Fruit fly (Drosophila melanogaster) whole organism, embryonic: ENCODE measurements around the gene Bacc.
A peak's percentile ranks its signal among the peaks of the same experiment; 100 is the strongest.

ENCODE experiments used
- ATbp ChIP-seq: fragments of 200-800 bp; sonication (Bioruptor generic); optimal IDR thresholded peaks from 2 replicates; lab custom pipeline; 2017; ENCODE audit warnings: missing biosample characterization, mild to moderate bottlenecking, missing genetic modification characterization, missing genetic modification reagents
- Abd-B ChIP-seq: fragments of 200-800 bp; sonication (Bioruptor generic); optimal IDR thresholded peaks from 2 replicates; lab custom pipeline; 2018; ENCODE audit warnings: missing biosample characterization, mild to moderate bottlenecking, missing genetic modification characterization, moderate library complexity
- Awh ChIP-seq: fragments of 200-800 bp; sonication (Bioruptor generic); IDR thresholded peaks from 2 replicates; pipeline ENCODE4, ENCODE4 v1.3.6; 2022; ENCODE audit warnings: missing biosample characterization, missing genetic modification characterization
- CG10431 ChIP-seq: fragments of 200-800 bp; sonication (Bioruptor generic); optimal IDR thresholded peaks from 3 replicates; lab custom pipeline; 2018; ENCODE audit warnings: missing biosample characterization, mild to moderate bottlenecking, missing genetic modification characterization
- CG12155 ChIP-seq: fragments of 200-800 bp; sonication (Bioruptor generic); optimal IDR thresholded peaks from 3 replicates; lab custom pipeline; 2016; ENCODE audit warnings: missing biosample characterization, missing genetic modification characterization
- CG13894 ChIP-seq: fragments of 200-800 bp; sonication (Bioruptor generic); optimal IDR thresholded peaks from 3 replicates; lab custom pipeline; 2018; ENCODE audit warnings: missing biosample characterization, mild to moderate bottlenecking, missing genetic modification characterization, moderate library complexity
- CG15514 ChIP-seq: fragments of 200-800 bp; sonication (Bioruptor generic); optimal IDR thresholded peaks from 3 replicates; lab custom pipeline; 2017; ENCODE audit warnings: missing biosample characterization, missing genetic modification characterization, mild to moderate bottlenecking, moderate library complexity, missing genetic modification reagents
- CG2120 ChIP-seq: fragments of 200-800 bp; sonication (Bioruptor generic); optimal IDR thresholded peaks from 3 replicates; lab custom pipeline; 2016; ENCODE audit warnings: missing biosample characterization, missing genetic modification characterization
- CG2129 ChIP-seq: fragments of 200-800 bp; sonication (Bioruptor generic); IDR thresholded peaks from 2 replicates; pipeline ENCODE4 v1.3.6; 2022; ENCODE audit warnings: missing biosample characterization, missing genetic modification characterization; ENCODE audit not compliant: partially characterized antibody
- CG2875 ChIP-seq: fragments of 200-800 bp; sonication (Bioruptor generic); optimal IDR thresholded peaks from 2 replicates; lab custom pipeline; 2017; ENCODE audit warnings: missing biosample characterization, mild to moderate bottlenecking, missing genetic modification characterization, missing genetic modification reagents
- CG31365 ChIP-seq: fragments of 200-800 bp; sonication (Bioruptor generic); optimal IDR thresholded peaks from 2 replicates; lab custom pipeline; 2018; ENCODE audit warnings: missing biosample characterization, mild to moderate bottlenecking, missing genetic modification characterization
- CG4282 ChIP-seq: fragments of 200-800 bp; sonication (Bioruptor generic); optimal IDR thresholded peaks from 2 replicates; lab custom pipeline; 2016; ENCODE audit warnings: missing biosample characterization, missing genetic modification characterization
- CG43689 ChIP-seq: fragments of 200-800 bp; sonication (Bioruptor generic); IDR thresholded peaks from 2 replicates; pipeline ENCODE4 v1.3.6; 2022; ENCODE audit warnings: missing biosample characterization, missing genetic modification characterization
- CG5180 ChIP-seq: fragments of 200-800 bp; sonication (Bioruptor generic); optimal IDR thresholded peaks from 3 replicates; lab custom pipeline; 2017; ENCODE audit warnings: missing biosample characterization, missing genetic modification characterization, mild to moderate bottlenecking, moderate library complexity, missing genetic modification reagents
- CG6813 ChIP-seq: fragments of 200-800 bp; sonication (Bioruptor generic); optimal IDR thresholded peaks from 2 replicates; lab custom pipeline; 2017; ENCODE audit warnings: missing biosample characterization, missing genetic modification characterization, mild to moderate bottlenecking, moderate library complexity, missing genetic modification reagents
- CG7745 ChIP-seq: fragments of 200-800 bp; sonication (Bioruptor generic); optimal IDR thresholded peaks from 2 replicates; lab custom pipeline; 2018; ENCODE audit warnings: missing biosample characterization, mild to moderate bottlenecking, missing genetic modification characterization, moderate library complexity
- CG7786 ChIP-seq: fragments of 200-800 bp; sonication (Bioruptor generic); optimal IDR thresholded peaks from 2 replicates; lab custom pipeline; 2016; ENCODE audit warnings: missing biosample characterization, missing genetic modification characterization
- CG8290 ChIP-seq, 3 experiments: fragments of 200-800 bp; sonication (Bioruptor generic); optimal IDR thresholded peaks; 2 replicates each; lab custom pipeline; 2016 to 2019; ENCODE audit warnings: missing biosample characterization in 3 of 3, missing genetic modification characterization in 3 of 3, mild to moderate bottlenecking in 2 of 3, moderate library complexity in 1 of 3
- CG9437 ChIP-seq: fragments of 200-800 bp; sonication (Bioruptor generic); optimal IDR thresholded peaks from 2 replicates; lab custom pipeline; 2018; ENCODE audit warnings: missing biosample characterization, mild to moderate bottlenecking, missing genetic modification characterization
- CG9797 ChIP-seq: fragments of 200-800 bp; sonication (Bioruptor generic); optimal IDR thresholded peaks from 3 replicates; lab custom pipeline; 2018; ENCODE audit warnings: missing biosample characterization, mild to moderate bottlenecking, missing genetic modification characterization
- CHES-1-like ChIP-seq: fragments of 200-800 bp; sonication (Bioruptor generic); optimal IDR thresholded peaks from 2 replicates; lab custom pipeline; 2016; ENCODE audit warnings: missing biosample characterization, missing genetic modification characterization
- CkIIα-i1 ChIP-seq: fragments of 200-800 bp; sonication (Bioruptor generic); IDR thresholded peaks from 2 replicates; pipeline ENCODE4 v1.3.6; 2022; ENCODE audit warnings: missing biosample characterization, missing genetic modification characterization
- Dbx ChIP-seq: fragments of 200-800 bp; sonication (Bioruptor generic); IDR thresholded peaks from 3 replicates; pipeline ENCODE4 v1.3.6; 2022; ENCODE audit warnings: missing biosample characterization, missing genetic modification characterization
- Gug ChIP-seq: fragments of 200-800 bp; sonication (Bioruptor generic); IDR thresholded peaks from 4 replicates; pipeline ENCODE4 v1.3.6; 2022; ENCODE audit warnings: missing biosample characterization, missing genetic modification characterization
- Mrtf ChIP-seq: fragments of 200-800 bp; sonication (Bioruptor generic); IDR thresholded peaks from 3 replicates; pipeline ENCODE4 v1.3.6; 2022; ENCODE audit warnings: missing biosample characterization, missing genetic modification characterization
- NfI ChIP-seq: fragments of 200-800 bp; sonication (Bioruptor generic); optimal IDR thresholded peaks from 3 replicates; lab custom pipeline; 2018; ENCODE audit warnings: missing biosample characterization, mild to moderate bottlenecking, missing genetic modification characterization, moderate library complexity
- Oaz ChIP-seq: fragments of 200-800 bp; sonication (Bioruptor generic); IDR thresholded peaks from 2 replicates; pipeline ENCODE4 v1.3.6; 2022; ENCODE audit warnings: missing biosample characterization, missing genetic modification characterization
- Rx ChIP-seq: fragments of 200-800 bp; sonication (Bioruptor generic); IDR thresholded peaks from 2 replicates; pipeline ENCODE4 v1.3.6; 2022; ENCODE audit warnings: missing biosample characterization, missing genetic modification characterization
- Sry-β ChIP-seq: fragments of 200-800 bp; sonication (Bioruptor generic); optimal IDR thresholded peaks from 2 replicates; lab custom pipeline; 2018; ENCODE audit warnings: missing biosample characterization, mild to moderate bottlenecking, missing genetic modification characterization, moderate library complexity
- Sry-δ ChIP-seq: fragments of 200-800 bp; sonication (Bioruptor generic); optimal IDR thresholded peaks from 2 replicates; lab custom pipeline; 2016; ENCODE audit warnings: missing biosample characterization, missing genetic modification characterization
- TFAM ChIP-seq: fragments of 200-800 bp; sonication (Bioruptor generic); optimal IDR thresholded peaks from 2 replicates; lab custom pipeline; 2017; ENCODE audit warnings: missing biosample characterization, missing genetic modification characterization, inconsistent platforms
- Vsx1 ChIP-seq: fragments of 200-800 bp; sonication (Bioruptor generic); optimal IDR thresholded peaks from 2 replicates; lab custom pipeline; 2017; ENCODE audit warnings: missing biosample characterization, mild to moderate bottlenecking, missing genetic modification characterization, missing genetic modification reagents
- amos ChIP-seq: fragments of 200-800 bp; sonication (Bioruptor generic); IDR thresholded peaks from 2 replicates; pipeline ENCODE4 v1.3.6; 2022; ENCODE audit warnings: missing biosample characterization, missing genetic modification characterization; ENCODE audit not compliant: partially characterized antibody
- bbx ChIP-seq: fragments of 200-800 bp; sonication (Bioruptor generic); IDR thresholded peaks from 2 replicates; pipeline ENCODE4 v1.3.6; 2022; ENCODE audit warnings: missing biosample characterization, missing genetic modification characterization; ENCODE audit not compliant: partially characterized antibody
- chn ChIP-seq: fragments of 200-800 bp; sonication (Bioruptor generic); optimal IDR thresholded peaks from 2 replicates; lab custom pipeline; 2016; ENCODE audit warnings: missing biosample characterization, missing genetic modification characterization
- ci ChIP-seq: fragments of 200-800 bp; sonication (Bioruptor generic); IDR thresholded peaks from 3 replicates; pipeline ENCODE4 v1.3.6; 2022; ENCODE audit warnings: missing biosample characterization, missing genetic modification characterization
- disco-r ChIP-seq: fragments of 200-800 bp; sonication (Bioruptor generic); optimal IDR thresholded peaks from 2 replicates; lab custom pipeline; 2016; ENCODE audit warnings: missing biosample characterization, missing genetic modification characterization
- ind ChIP-seq: fragments of 200-800 bp; sonication (Bioruptor generic); optimal IDR thresholded peaks from 3 replicates; lab custom pipeline; 2016; ENCODE audit warnings: missing biosample characterization, missing genetic modification characterization
- jigr1 ChIP-seq: fragments of 200-800 bp; sonication (Bioruptor generic); IDR thresholded peaks from 3 replicates; pipeline ENCODE4 v1.3.6; 2022; ENCODE audit warnings: missing biosample characterization, missing genetic modification characterization
- luna ChIP-seq: fragments of 200-800 bp; sonication (Bioruptor generic); optimal IDR thresholded peaks from 2 replicates; lab custom pipeline; 2016; ENCODE audit warnings: missing biosample characterization, missing genetic modification characterization
- odd ChIP-seq: fragments of 200-800 bp; sonication (Bioruptor generic); optimal IDR thresholded peaks from 2 replicates; lab custom pipeline; 2017; ENCODE audit warnings: missing biosample characterization, mild to moderate bottlenecking, missing genetic modification characterization
- pb ChIP-seq: fragments of 200-800 bp; sonication (Bioruptor generic); optimal IDR thresholded peaks from 3 replicates; lab custom pipeline; 2016; ENCODE audit warnings: missing biosample characterization, missing genetic modification characterization
- pho ChIP-seq: fragments of 200-800 bp; sonication (Bioruptor generic); optimal IDR thresholded peaks from 2 replicates; lab custom pipeline; 2016; ENCODE audit warnings: missing biosample characterization, missing genetic modification characterization
- pnt ChIP-seq: fragments of 200-800 bp; sonication (Bioruptor generic); optimal IDR thresholded peaks from 3 replicates; lab custom pipeline; 2016; ENCODE audit warnings: missing biosample characterization, missing genetic modification characterization
- salm ChIP-seq: fragments of 200-800 bp; sonication (Bioruptor generic); optimal IDR thresholded peaks from 2 replicates; lab custom pipeline; 2018; ENCODE audit warnings: missing biosample characterization, mild to moderate bottlenecking, missing genetic modification characterization
- sens ChIP-seq: fragments of 200-800 bp; sonication (Bioruptor generic); peaks from one replicate; lab custom pipeline; 2016; ENCODE audit warnings: missing biosample characterization, missing genetic modification characterization
- so ChIP-seq: fragments of 200-800 bp; sonication (Bioruptor generic); IDR thresholded peaks from 3 replicates; pipeline ENCODE4 v1.3.6; 2022; ENCODE audit warnings: missing biosample characterization, missing genetic modification characterization
- tll ChIP-seq, 2 experiments: fragments of 200-800 bp in 1 of 2; fragments of >200 bp in 1 of 2; sonication (Bioruptor generic) in 1 of 2; optimal IDR thresholded peaks; 2 replicates each; lab custom pipeline; 2017 to 2019; ENCODE audit warnings: missing biosample characterization in 2 of 2, missing genetic modification characterization in 2 of 2, mild to moderate bottlenecking in 1 of 2, moderate library complexity in 1 of 2
- wdn ChIP-seq: fragments of 200-800 bp; sonication (Bioruptor generic); IDR thresholded peaks from 2 replicates; pipeline ENCODE4 v1.3.6; 2022; ENCODE audit warnings: missing biosample characterization, missing genetic modification characterization
- wek ChIP-seq: fragments of 200-800 bp; sonication (Bioruptor generic); optimal IDR thresholded peaks from 3 replicates; lab custom pipeline; 2018; ENCODE audit warnings: missing biosample characterization, mild to moderate bottlenecking, missing genetic modification characterization, moderate library complexity

Bacc gene

DNA sequence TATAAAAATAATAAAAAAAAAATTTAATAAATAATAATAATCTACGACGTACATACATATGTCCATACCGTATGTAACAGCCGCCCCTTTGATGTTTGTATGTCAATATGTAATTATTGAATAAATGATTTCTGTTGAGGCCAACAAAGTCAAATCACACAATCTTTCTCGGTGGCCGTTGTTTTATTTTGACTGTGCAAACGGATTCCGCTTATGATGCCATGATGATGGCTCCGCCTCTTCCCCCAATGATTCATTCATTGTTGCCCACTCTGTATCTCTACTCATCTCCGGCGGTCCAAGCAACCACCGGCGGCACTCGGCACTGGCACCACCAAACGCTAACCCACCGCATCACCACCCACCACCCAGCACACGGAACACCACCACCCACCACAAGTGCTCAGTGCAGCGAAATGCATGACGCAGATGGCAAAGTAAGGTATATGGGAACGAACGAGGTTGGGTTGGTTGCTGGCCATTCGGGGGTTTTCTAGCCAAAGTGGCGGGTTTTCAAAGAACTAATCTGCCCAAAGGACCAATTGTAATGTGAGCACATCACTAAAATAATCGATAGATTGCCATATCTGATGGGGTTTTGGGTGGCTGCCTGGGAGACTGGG lies 3.0 kb upstream of the Bacc start (continued):
- no peak for TF ChIP-seq CG7786
- TF ChIP-seq CG2129 (GFP tag; lab: Robert Waterston, UW) = no peak
- no peak for TF ChIP-seq salm
- TF ChIP-seq CG15514 (GFP tag; lab: Kevin White, UChicago) = peak; percentile 25
- TF ChIP-seq Sry-β (GFP tag; lab: Kevin White, UChicago) = peak; percentile 97
- TF ChIP-seq chn (GFP tag; lab: Kevin White, UChicago) = peak; percentile 53
- TF ChIP-seq Vsx1 (GFP tag; lab: Kevin White, UChicago) = no peak
- peak; percentile 12 for TF ChIP-seq CG9797 (GFP tag; lab: Kevin White, UChicago)
- no peak for TF ChIP-seq pnt
- TF ChIP-seq CG4282 = no peak
- no peak for TF ChIP-seq Rx (GFP tag; lab: Robert Waterston, UW)
- TF ChIP-seq NfI = peak; percentile 29
- TF ChIP-seq sens = peak; percentile 66
- no peak for TF ChIP-seq CkIIα-i1 (GFP tag; lab: Robert Waterston, UW)
- TF ChIP-seq CG31365 (tag; lab: Kevin White, UChicago) = peak; percentile 15
- no peak for TF ChIP-seq ind (GFP tag; lab: Kevin White, UChicago)
- no peak for TF ChIP-seq so (GFP tag; lab: Robert Waterston, UW)
- no peak for TF ChIP-seq amos (GFP tag; lab: Robert Waterston, UW)
- TF ChIP-seq CG12155 (GFP tag; lab: Kevin White, UChicago) = no peak
- TF ChIP-seq ATbp (GFP tag; lab: Kevin White, UChicago) = peak; percentile 83
- TF ChIP-seq bbx (GFP tag; lab: Robert Waterston, UW) = no peak
- TF ChIP-seq Mrtf (GFP tag; lab: Robert Waterston, UW) = no peak
- no peak for TF ChIP-seq CG8290 (GFP tag; optimal IDR thresholded peaks at IDR 0.05; lab: Kevin White, UChicago)
- peak in 1 of 2 experiments; percentile 68 for TF ChIP-seq CG8290 (tag; optimal IDR thresholded peaks at IDR 0.05; lab: Kevin White, UChicago)
- no peak for TF ChIP-seq pb (GFP tag; lab: Kevin White, UChicago)
- TF ChIP-seq CG5180 (GFP tag; lab: Kevin White, UChicago) = no peak
- TF ChIP-seq wek = peak; percentile 47
- peak; percentile 10 for TF ChIP-seq pho (GFP tag; lab: Kevin White, UChicago)
- no peak for TF ChIP-seq CG10431
- TF ChIP-seq odd (GFP tag; lab: Kevin White, UChicago) = peak; percentile 26
- peak; percentile 53 for TF ChIP-seq CG2120 (GFP tag; lab: Kevin White, UChicago)
- TF ChIP-seq Oaz = no peak
- 0 out of 4 replicates have a peak, but pooled peaks have one; percentile 40 for TF ChIP-seq Gug (GFP tag; lab: Robert Waterston, UW)
- TF ChIP-seq TFAM = no peak
- no peak for TF ChIP-seq Abd-B
- TF ChIP-seq CHES-1-like = no peak
- no peak for TF ChIP-seq luna
- TF ChIP-seq tll (GFP tag; optimal IDR thresholded peaks at IDR 0.05; lab: Kevin White, UChicago) = no peak
- TF ChIP-seq CG6813 (GFP tag; lab: Kevin White, UChicago) = peak; percentile 39
- no peak for TF ChIP-seq wdn (GFP tag; lab: Robert Waterston, UW)
- TF ChIP-seq Sry-δ (GFP tag; lab: Kevin White, UChicago) = peak; percentile 51
- TF ChIP-seq CG43689 (GFP tag; lab: Robert Waterston, UW) = no peak
- no peak for TF ChIP-seq disco-r (GFP tag; lab: Kevin White, UChicago)
- no peak for TF ChIP-seq CG9437 (GFP tag; lab: Kevin White, UChicago)
- no peak for TF ChIP-seq Dbx (GFP tag; lab: Robert Waterston, UW)
- TF ChIP-seq jigr1 (GFP tag; lab: Robert Waterston, UW) = no peak
- TF ChIP-seq CG7745 (tag; lab: Kevin White, UChicago) = no peak
- no peak for TF ChIP-seq Awh (GFP tag; lab: Robert Waterston, UW)
- TF ChIP-seq CG13894 (tag; lab: Kevin White, UChicago) = no peak
- peak; percentile 52 for TF ChIP-seq CG2875 (GFP tag; lab: Kevin White, UChicago)
- TF ChIP-seq ci (GFP tag; lab: Robert Waterston, UW) = no peak
